Worm (Caenorhabditis elegans): ENCODE measurements around the gene C17C3.11.

- TF ChIP-seq Y22D7AL.16 (tag; optimal IDR thresholded peaks at IDR 0.05) (no peak), ceh-19 (GFP tag; optimal IDR thresholded peaks at IDR 0.05) (no peak), ceh-9 (tag; optimal IDR thresholded peaks at IDR 0.05) (no peak), ceh-48 (tag; optimal IDR thresholded peaks at IDR 0.05) (no peak), pha-4 (tag; optimal IDR thresholded peaks at IDR 0.05) (no peak), C08G9.2 (tag; optimal IDR thresholded peaks at IDR 0.05) (no peak), dmd-4 (tag; optimal IDR thresholded peaks at IDR 0.05; ENCODE audit: borderline replicate concordance) (no peak), lin-11 (tag; optimal IDR thresholded peaks at IDR 0.05) (no peak), K09A11.1 (tag; optimal IDR thresholded peaks at IDR 0.05; ENCODE audit: insufficient read depth) (no peak), elt-4 (tag; optimal IDR thresholded peaks at IDR 0.05) (no peak), odd-2 (tag; optimal IDR thresholded peaks at IDR 0.05) (no peak), ceh-31 (tag; optimal IDR thresholded peaks at IDR 0.05) (no peak)
These were observed 36.5 kb upstream of the C17C3.11 start, which contains the start of gene F12A10.8 for ce11 chrII:5500986-5501657.
